Worm (Caenorhabditis elegans): ENCODE results near the gene ctsa-4.1.

DNA sequence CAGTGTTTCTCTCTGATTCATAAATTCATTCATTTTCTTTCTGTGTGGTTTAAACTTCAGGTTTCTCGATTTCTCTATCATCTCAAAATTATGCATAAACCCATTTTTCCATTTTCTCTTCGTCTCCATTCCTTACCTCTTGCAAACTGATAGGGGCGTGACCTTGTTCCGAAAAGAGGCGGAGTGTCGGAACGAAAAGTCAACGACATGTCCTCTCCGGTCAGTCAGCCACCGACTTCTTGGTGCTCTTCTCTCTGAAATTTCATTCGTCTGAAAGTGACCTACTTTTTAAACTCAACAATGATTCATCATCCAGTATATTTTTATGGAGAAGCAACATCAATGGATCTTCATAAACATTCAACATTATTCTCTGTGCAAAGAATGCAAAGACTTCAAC lies 14.1 kb downstream of the ctsa-4.1 start, which contains the start of gene F58F12.12:
- TF ChIP-seq nhr-77 (tag; optimal IDR thresholded peaks at IDR 0.05), result no peak
- TF ChIP-seq lin-39 (tag; optimal IDR thresholded peaks at IDR 0.05), result no peak

All from whole organism, L3 larva.